Fruit fly (Drosophila melanogaster) whole organism, embryonic: ENCODE results near the gene CG32590.

Experiments
- ATbp ChIP-seq: fragments of 200-800 bp; sonication (Bioruptor generic); optimal IDR thresholded peaks from 2 replicates; lab custom pipeline; 2017; ENCODE audit warnings: missing biosample characterization, mild to moderate bottlenecking, missing genetic modification characterization, missing genetic modification reagents
- Atf3 ChIP-seq: fragments of 200-800 bp; sonication (Bioruptor generic); optimal IDR thresholded peaks from 3 replicates; lab custom pipeline; 2016; ENCODE audit warnings: missing biosample characterization, missing genetic modification characterization
- CG10274 ChIP-seq: fragments of 200-800 bp; sonication (Bioruptor generic); optimal IDR thresholded peaks from 3 replicates; lab custom pipeline; 2017; ENCODE audit warnings: missing biosample characterization, mild to moderate bottlenecking, missing genetic modification characterization
- CG10979 ChIP-seq: fragments of 200-800 bp; sonication (Bioruptor generic); optimal IDR thresholded peaks from 2 replicates; lab custom pipeline; 2018; ENCODE audit warnings: missing biosample characterization, mild to moderate bottlenecking, missing genetic modification characterization, moderate library complexity
- CG11504 ChIP-seq: fragments of 200-800 bp; sonication (Bioruptor generic); optimal IDR thresholded peaks from 3 replicates; lab custom pipeline; 2019; ENCODE audit warnings: missing biosample characterization, mild to moderate bottlenecking, missing genetic modification characterization, moderate library complexity
- CG11560 ChIP-seq: fragments of 200-800 bp; sonication (Bioruptor generic); IDR thresholded peaks from 3 replicates; pipeline ENCODE4 v1.3.6; 2022; ENCODE audit warnings: missing biosample characterization, missing genetic modification characterization
- CG14710 ChIP-seq: fragments of 200-800 bp; sonication (Bioruptor generic); optimal IDR thresholded peaks from 3 replicates; lab custom pipeline; 2019; ENCODE audit warnings: missing biosample characterization, mild to moderate bottlenecking, missing genetic modification characterization, moderate library complexity
- CG14965 ChIP-seq: fragments of 200-800 bp; sonication (Bioruptor generic); optimal IDR thresholded peaks from 2 replicates; lab custom pipeline; 2016; ENCODE audit warnings: missing biosample characterization, missing genetic modification characterization, borderline replicate concordance
- CG15269 ChIP-seq: fragments of 200-800 bp; sonication (Bioruptor generic); optimal IDR thresholded peaks from 2 replicates; lab custom pipeline; 2018; ENCODE audit warnings: missing biosample characterization, mild to moderate bottlenecking, missing genetic modification characterization, moderate library complexity
- CG1647 ChIP-seq: fragments of 200-800 bp; sonication (Bioruptor generic); optimal IDR thresholded peaks from 3 replicates; lab custom pipeline; 2016; ENCODE audit warnings: missing biosample characterization, missing genetic modification characterization
- CG18764 ChIP-seq: fragments of 200-800 bp; sonication (Bioruptor generic); optimal IDR thresholded peaks from 3 replicates; lab custom pipeline; 2016; ENCODE audit warnings: missing biosample characterization, missing genetic modification characterization
- CG2712 ChIP-seq: fragments of 200-800 bp; optimal IDR thresholded peaks from 3 replicates; lab custom pipeline; 2019; ENCODE audit warnings: missing biosample characterization, mild to moderate bottlenecking, missing genetic modification characterization, moderate library complexity
- CG31365 ChIP-seq: fragments of 200-800 bp; sonication (Bioruptor generic); optimal IDR thresholded peaks from 2 replicates; lab custom pipeline; 2018; ENCODE audit warnings: missing biosample characterization, mild to moderate bottlenecking, missing genetic modification characterization
- CG33213 ChIP-seq: fragments of 200-800 bp; sonication (Bioruptor generic); optimal IDR thresholded peaks from 3 replicates; lab custom pipeline; 2016; ENCODE audit warnings: missing biosample characterization, missing genetic modification characterization
- CG33557 ChIP-seq: fragments of 200-800 bp; sonication (Bioruptor generic); optimal IDR thresholded peaks from 2 replicates; lab custom pipeline; 2019; ENCODE audit warnings: missing biosample characterization, mild to moderate bottlenecking, missing genetic modification characterization, moderate library complexity
- CG3838 ChIP-seq: fragments of 200-800 bp; sonication (Bioruptor generic); optimal IDR thresholded peaks from 3 replicates; lab custom pipeline; 2016; ENCODE audit warnings: missing biosample characterization, missing genetic modification characterization
- CG3847 ChIP-seq: fragments of 200-800 bp; sonication (Bioruptor generic); IDR thresholded peaks from 2 replicates; pipeline ENCODE4 v1.3.6; 2022; ENCODE audit warnings: missing biosample characterization, missing genetic modification characterization
- CG4730 ChIP-seq: fragments of 200-800 bp; sonication (Bioruptor generic); IDR thresholded peaks from 2 replicates; pipeline ENCODE4 v1.3.6; 2022; ENCODE audit warnings: missing biosample characterization, missing genetic modification characterization
- CG7928 ChIP-seq: fragments of 200-800 bp; sonication (Bioruptor generic); optimal IDR thresholded peaks from 2 replicates; lab custom pipeline; 2017; ENCODE audit warnings: missing biosample characterization, mild to moderate bottlenecking, missing genetic modification characterization
- Doc3 ChIP-seq: fragments of 200-800 bp; sonication (Bioruptor generic); IDR thresholded peaks from 3 replicates; pipeline ENCODE4 v1.3.6; 2022; ENCODE audit warnings: missing biosample characterization, missing genetic modification characterization; ENCODE audit not compliant: partially characterized antibody
- Fer3 ChIP-seq: fragments of 200-800 bp; sonication (Bioruptor generic); optimal IDR thresholded peaks from 2 replicates; lab custom pipeline; 2018; ENCODE audit warnings: missing biosample characterization, mild to moderate bottlenecking, missing genetic modification characterization, moderate library complexity
- Med ChIP-seq: fragments of 200-800 bp; sonication (Bioruptor generic); peaks from one replicate; lab custom pipeline; 2016; ENCODE audit warnings: missing biosample characterization, missing genetic modification characterization, mild to moderate bottlenecking, inconsistent platforms, moderate library complexity
- Ptx1 ChIP-seq: fragments of 200-800 bp; sonication (Bioruptor generic); IDR thresholded peaks from 2 replicates; pipeline ENCODE4 v1.3.6; 2022; ENCODE audit warnings: missing biosample characterization, missing genetic modification characterization
- Rx ChIP-seq: fragments of 200-800 bp; sonication (Bioruptor generic); IDR thresholded peaks from 2 replicates; pipeline ENCODE4 v1.3.6; 2022; ENCODE audit warnings: missing biosample characterization, missing genetic modification characterization
- Sox100B ChIP-seq: fragments of 200-800 bp; sonication (Bioruptor generic); optimal IDR thresholded peaks from 3 replicates; lab custom pipeline; 2018; ENCODE audit warnings: missing biosample characterization, mild to moderate bottlenecking, missing genetic modification characterization
- Spps ChIP-seq: fragments of 200-800 bp; sonication (Bioruptor generic); optimal IDR thresholded peaks from 2 replicates; lab custom pipeline; 2018; ENCODE audit warnings: missing biosample characterization, mild to moderate bottlenecking, missing genetic modification characterization
- YL-1 ChIP-seq: fragments of 200-800 bp; sonication (Bioruptor generic); optimal IDR thresholded peaks from 3 replicates; lab custom pipeline; 2017; ENCODE audit warnings: missing biosample characterization, mild to moderate bottlenecking, missing genetic modification characterization
- bowl ChIP-seq: fragments of 200-800 bp; sonication (Bioruptor generic); IDR thresholded peaks from 2 replicates; pipeline ENCODE4 v1.3.6; 2022; ENCODE audit warnings: missing biosample characterization, missing genetic modification characterization
- chm ChIP-seq: fragments of 200-800 bp; sonication (Bioruptor generic); IDR thresholded peaks from 2 replicates; pipeline ENCODE4 v1.3.6; 2022; ENCODE audit warnings: missing biosample characterization, missing genetic modification characterization
- crp ChIP-seq, 2 experiments: fragments of 200-800 bp; sonication (Bioruptor generic); optimal IDR thresholded peaks; 2 replicates in 1 of 2; 3 replicates in 1 of 2; lab custom pipeline; 2017; ENCODE audit warnings: missing biosample characterization in 2 of 2, missing genetic modification characterization in 2 of 2, mild to moderate bottlenecking in 1 of 2, moderate library complexity in 1 of 2
- cwo ChIP-seq: fragments of 200-800 bp; sonication (Bioruptor generic); optimal IDR thresholded peaks from 3 replicates; lab custom pipeline; 2017; ENCODE audit warnings: missing biosample characterization, missing genetic modification characterization, mild to moderate bottlenecking, moderate library complexity, missing genetic modification reagents
- disco-r ChIP-seq: fragments of 200-800 bp; sonication (Bioruptor generic); optimal IDR thresholded peaks from 2 replicates; lab custom pipeline; 2016; ENCODE audit warnings: missing biosample characterization, missing genetic modification characterization
- dmrt11E ChIP-seq: fragments of 200-800 bp; sonication (Bioruptor generic); optimal IDR thresholded peaks from 3 replicates; lab custom pipeline; 2018; ENCODE audit warnings: missing biosample characterization, mild to moderate bottlenecking, missing genetic modification characterization, moderate library complexity
- ems ChIP-seq: fragments of 200-800 bp; sonication (Bioruptor generic); optimal IDR thresholded peaks from 3 replicates; lab custom pipeline; 2016; ENCODE audit warnings: missing biosample characterization, missing genetic modification characterization
- esg ChIP-seq: fragments of 200-800 bp; sonication (Bioruptor generic); conservative IDR thresholded peaks from 2 replicates; pipeline ENCODE4 v1.3.6; 2022; ENCODE audit warnings: missing biosample characterization, missing genetic modification characterization
- ewg ChIP-seq: fragments of 200-800 bp; sonication (Bioruptor generic); optimal IDR thresholded peaks from 3 replicates; lab custom pipeline; 2017; ENCODE audit warnings: mild to moderate bottlenecking, missing biosample characterization, missing genetic modification reagents, missing genetic modification characterization
- fd3F ChIP-seq: fragments of 200-800 bp; sonication (Bioruptor generic); optimal IDR thresholded peaks from 2 replicates; lab custom pipeline; 2018; ENCODE audit warnings: missing biosample characterization, mild to moderate bottlenecking, missing genetic modification characterization, moderate library complexity
- fd96Cb ChIP-seq: fragments of 200-800 bp; sonication (Bioruptor generic); optimal IDR thresholded peaks from 2 replicates; lab custom pipeline; 2018; ENCODE audit warnings: missing biosample characterization, mild to moderate bottlenecking, missing genetic modification characterization, moderate library complexity
- gfzf ChIP-seq: fragments of 200-800 bp; sonication (Bioruptor generic); optimal IDR thresholded peaks from 2 replicates; lab custom pipeline; 2016; ENCODE audit warnings: missing biosample characterization, mild to moderate bottlenecking, missing genetic modification characterization, moderate library complexity
- her ChIP-seq: fragments of 200-800 bp; sonication (Bioruptor generic); optimal IDR thresholded peaks from 2 replicates; lab custom pipeline; 2016; ENCODE audit warnings: missing biosample characterization, missing genetic modification characterization
- hth ChIP-seq: fragments of >200 bp; optimal IDR thresholded peaks from 2 replicates; lab custom pipeline; 2017; ENCODE audit warnings: inconsistent platforms
- lilli ChIP-seq: fragments of 200-800 bp; sonication (Bioruptor generic); optimal IDR thresholded peaks from 3 replicates; lab custom pipeline; 2016; ENCODE audit warnings: missing biosample characterization, missing genetic modification characterization
- nom ChIP-seq: fragments of 200-800 bp; sonication (Bioruptor generic); optimal IDR thresholded peaks from 2 replicates; lab custom pipeline; 2017; ENCODE audit warnings: missing biosample characterization, missing genetic modification characterization, mild to moderate bottlenecking, moderate library complexity, missing genetic modification reagents
- peb ChIP-seq: fragments of 200-800 bp; sonication (Bioruptor generic); IDR thresholded peaks from 2 replicates; pipeline ENCODE4 v1.3.6; 2022; ENCODE audit warnings: missing biosample characterization, missing genetic modification characterization
- pnt ChIP-seq: fragments of 200-800 bp; sonication (Bioruptor generic); optimal IDR thresholded peaks from 3 replicates; lab custom pipeline; 2016; ENCODE audit warnings: missing biosample characterization, missing genetic modification characterization
- sc ChIP-seq, 3 experiments: fragments of >200 bp in 2 of 3; fragments of 200-800 bp in 1 of 3; sonication (Bioruptor generic) in 1 of 3; optimal IDR thresholded peaks; 2 replicates in 2 of 3; 3 replicates in 1 of 3; lab custom pipeline; 2017; ENCODE audit warnings: mild to moderate bottlenecking in 1 of 3, missing biosample characterization in 1 of 3, missing genetic modification characterization in 1 of 3, missing genetic modification reagents in 1 of 3
- sd ChIP-seq: fragments of 200-800 bp; sonication (Bioruptor generic); optimal IDR thresholded peaks from 3 replicates; lab custom pipeline; 2018; ENCODE audit warnings: missing biosample characterization, mild to moderate bottlenecking, missing genetic modification characterization, moderate library complexity
- slbo ChIP-seq: fragments of 200-800 bp; sonication (Bioruptor generic); IDR thresholded peaks from 2 replicates; pipeline ENCODE4 v1.3.6; 2022; ENCODE audit warnings: missing biosample characterization, missing genetic modification characterization
- sob ChIP-seq: fragments of 200-800 bp; sonication (Bioruptor generic); IDR thresholded peaks from 2 replicates; pipeline ENCODE4 v1.3.6; 2022; ENCODE audit warnings: missing biosample characterization, missing genetic modification characterization
- unc-4 ChIP-seq: fragments of 200-800 bp; sonication (Bioruptor generic); IDR thresholded peaks from 2 replicates; pipeline ENCODE4 v1.3.6; 2022; ENCODE audit warnings: missing biosample characterization, missing genetic modification characterization; ENCODE audit not compliant: partially characterized antibody
- zfh1 ChIP-seq: fragments of 200-800 bp; sonication (Bioruptor generic); IDR thresholded peaks from 3 replicates; pipeline ENCODE4 v1.3.6; 2022; ENCODE audit warnings: missing biosample characterization, missing genetic modification characterization

The CG32590 gene

DNA sequence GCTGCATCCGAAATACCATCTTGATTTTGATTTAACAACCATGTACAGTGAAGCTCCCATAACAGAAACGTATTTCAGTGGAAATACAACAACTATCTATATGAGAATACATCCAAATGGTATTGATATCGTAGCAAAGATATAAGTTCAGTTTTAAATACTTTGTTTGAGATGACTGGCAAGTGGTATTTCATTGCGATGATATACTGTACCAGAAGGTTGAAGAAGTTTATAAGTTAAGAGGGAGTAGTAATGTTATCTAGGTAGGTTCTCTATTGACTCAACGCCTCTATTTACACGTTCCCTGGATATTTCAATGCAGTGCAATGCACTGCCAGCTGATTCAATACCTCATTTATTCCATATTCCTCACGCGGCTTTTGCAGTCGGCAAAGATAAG is 33.3 kb downstream of the CG32590 start (continued):
- TF ChIP-seq CG4730 (GFP tag; lab: Robert Waterston, UW): no peak
- TF ChIP-seq slbo (GFP tag; lab: Robert Waterston, UW): no peak
- peak; percentile 32 for TF ChIP-seq CG11504 (tag; lab: Kevin White, UChicago)
- no peak for TF ChIP-seq chm (GFP tag; lab: Robert Waterston, UW)
- no peak for TF ChIP-seq cwo (GFP tag; lab: Kevin White, UChicago)
- no peak for TF ChIP-seq her
- no peak for TF ChIP-seq Doc3 (GFP tag; lab: Robert Waterston, UW)
- TF ChIP-seq zfh1 (GFP tag; lab: Robert Waterston, UW): no peak
- no peak for TF ChIP-seq YL-1 (GFP tag; lab: Kevin White, UChicago)
- no peak for TF ChIP-seq Rx
- peak; percentile 1 for TF ChIP-seq Sox100B (GFP tag; lab: Kevin White, UChicago)
- no peak for TF ChIP-seq Fer3 (tag; lab: Kevin White, UChicago)
- TF ChIP-seq CG2712 (tag; lab: Kevin White, UChicago): peak; percentile 16
- TF ChIP-seq ewg (GFP tag; lab: Kevin White, UChicago): peak; percentile 10
- TF ChIP-seq CG33213 (GFP tag; lab: Kevin White, UChicago): no peak
- no peak for TF ChIP-seq sob
- no peak for TF ChIP-seq sc (optimal IDR thresholded peaks at IDR 0.05; lab: Kevin White, UChicago)
- TF ChIP-seq sc (GFP tag; optimal IDR thresholded peaks at IDR 0.05; lab: Kevin White, UChicago): peak; percentile 7
- no peak for TF ChIP-seq CG10274 (GFP tag; lab: Kevin White, UChicago)
- no peak for TF ChIP-seq Spps (tag; lab: Kevin White, UChicago)
- TF ChIP-seq CG14710 (tag; lab: Kevin White, UChicago): peak; percentile 7
- no peak for TF ChIP-seq CG3847
- TF ChIP-seq CG15269 (tag; lab: Kevin White, UChicago): no peak
- TF ChIP-seq peb (GFP tag; lab: Robert Waterston, UW): no peak
- TF ChIP-seq Med (GFP tag; lab: Kevin White, UChicago): peak; percentile 60
- no peak for TF ChIP-seq CG7928 (GFP tag; lab: Kevin White, UChicago)
- peak; percentile 26; the same call in 1 of the 2 replicates for TF ChIP-seq Ptx1 (GFP tag; lab: Robert Waterston, UW)
- no peak for TF ChIP-seq gfzf (GFP tag; lab: Kevin White, UChicago)
- TF ChIP-seq CG33557 (GFP tag; lab: Kevin White, UChicago): no peak
- TF ChIP-seq crp (GFP tag; optimal IDR thresholded peaks at IDR 0.05; lab: Kevin White, UChicago): no peak
- no peak for TF ChIP-seq CG11560 (tag; lab: Robert Waterston, UW)
- TF ChIP-seq Atf3: no peak
- no peak for TF ChIP-seq CG1647 (GFP tag; lab: Kevin White, UChicago)
- TF ChIP-seq hth (lab: Kevin White, UChicago): no peak
- TF ChIP-seq unc-4 (GFP tag; lab: Robert Waterston, UW): no peak
- TF ChIP-seq lilli: no peak
- no peak for TF ChIP-seq ems (GFP tag; lab: Kevin White, UChicago)
- TF ChIP-seq CG10979 (tag; lab: Kevin White, UChicago): peak; percentile 29
- peak; percentile 52 for TF ChIP-seq ATbp (GFP tag; lab: Kevin White, UChicago)
- peak; percentile 4 for TF ChIP-seq pnt
- no peak for TF ChIP-seq CG31365 (tag; lab: Kevin White, UChicago)
- TF ChIP-seq bowl: no peak
- no peak for TF ChIP-seq CG14965
- TF ChIP-seq sd (tag; lab: Kevin White, UChicago): no peak
- no peak for TF ChIP-seq esg (GFP tag; lab: Robert Waterston, UW)
- TF ChIP-seq fd96Cb (tag; lab: Kevin White, UChicago): peak; percentile 13
- TF ChIP-seq nom (GFP tag; lab: Kevin White, UChicago): no peak
- no peak for TF ChIP-seq disco-r (GFP tag; lab: Kevin White, UChicago)
- no peak for TF ChIP-seq fd3F
- TF ChIP-seq CG18764: no peak
- TF ChIP-seq dmrt11E (tag; lab: Kevin White, UChicago): peak; percentile 28
- TF ChIP-seq CG3838: no peak
